Fruit fly (Drosophila melanogaster) whole organism, embryonic: Measurements from ENCODE around the gene CG2059.

Experiments used
- Antp ChIP-seq: fragments of 200-800 bp; sonication (Bioruptor generic); optimal IDR thresholded peaks from 3 replicates; lab custom pipeline; 2016; ENCODE audit warnings: missing biosample characterization, missing genetic modification characterization
- Atf6 ChIP-seq: fragments of 200-800 bp; sonication (Bioruptor generic); IDR thresholded peaks from 2 replicates; pipeline ENCODE4 v1.3.6; 2022; ENCODE audit warnings: missing biosample characterization, missing genetic modification characterization
- CG10431 ChIP-seq: fragments of 200-800 bp; sonication (Bioruptor generic); optimal IDR thresholded peaks from 3 replicates; lab custom pipeline; 2018; ENCODE audit warnings: missing biosample characterization, mild to moderate bottlenecking, missing genetic modification characterization
- CG11504 ChIP-seq: fragments of 200-800 bp; sonication (Bioruptor generic); optimal IDR thresholded peaks from 3 replicates; lab custom pipeline; 2019; ENCODE audit warnings: missing biosample characterization, mild to moderate bottlenecking, missing genetic modification characterization, moderate library complexity
- CG12155 ChIP-seq: fragments of 200-800 bp; sonication (Bioruptor generic); optimal IDR thresholded peaks from 3 replicates; lab custom pipeline; 2016; ENCODE audit warnings: missing biosample characterization, missing genetic modification characterization
- CG14014 ChIP-seq: fragments of 200-800 bp; sonication (Bioruptor generic); IDR thresholded peaks from 2 replicates; pipeline ENCODE4 v1.3.6; 2022; ENCODE audit warnings: missing biosample characterization, missing genetic modification characterization
- CG15601 ChIP-seq: fragments of 200-800 bp; sonication (Bioruptor generic); optimal IDR thresholded peaks from 3 replicates; lab custom pipeline; 2019; ENCODE audit warnings: missing biosample characterization, mild to moderate bottlenecking, missing genetic modification characterization, moderate library complexity
- CG1647 ChIP-seq: fragments of 200-800 bp; sonication (Bioruptor generic); optimal IDR thresholded peaks from 3 replicates; lab custom pipeline; 2016; ENCODE audit warnings: missing biosample characterization, missing genetic modification characterization
- CG16779 ChIP-seq: fragments of 200-800 bp; sonication (Bioruptor generic); IDR thresholded peaks from 2 replicates; pipeline ENCODE4 v1.3.6; 2022; ENCODE audit warnings: missing biosample characterization, missing genetic modification characterization
- CG17328 ChIP-seq: fragments of 200-800 bp; sonication (Bioruptor generic); IDR thresholded peaks from 2 replicates; pipeline ENCODE4 v1.3.6; 2022; ENCODE audit warnings: missing biosample characterization, missing genetic modification characterization
- CG17829 ChIP-seq: fragments of 200-800 bp; optimal IDR thresholded peaks from 2 replicates; lab custom pipeline; 2019; ENCODE audit warnings: missing biosample characterization, mild to moderate bottlenecking, missing genetic modification characterization, moderate library complexity
- CG17912 ChIP-seq: fragments of 200-800 bp; sonication (Bioruptor generic); optimal IDR thresholded peaks from 2 replicates; lab custom pipeline; 2018; ENCODE audit warnings: missing biosample characterization, mild to moderate bottlenecking, missing genetic modification characterization
- CG18619 ChIP-seq: fragments of 200-800 bp; sonication (Bioruptor generic); optimal IDR thresholded peaks from 3 replicates; lab custom pipeline; 2017; ENCODE audit warnings: missing biosample characterization, mild to moderate bottlenecking, missing genetic modification characterization
- CG2202 ChIP-seq: fragments of 200-800 bp; sonication (Bioruptor generic); optimal IDR thresholded peaks from 2 replicates; lab custom pipeline; 2018; ENCODE audit warnings: missing biosample characterization, mild to moderate bottlenecking, missing genetic modification characterization
- CG2875 ChIP-seq: fragments of 200-800 bp; sonication (Bioruptor generic); optimal IDR thresholded peaks from 2 replicates; lab custom pipeline; 2017; ENCODE audit warnings: missing biosample characterization, mild to moderate bottlenecking, missing genetic modification characterization, missing genetic modification reagents
- CG2889 ChIP-seq: fragments of 200-800 bp; sonication (Bioruptor generic); IDR thresholded peaks from 3 replicates; pipeline ENCODE4 v1.3.6; 2022; ENCODE audit warnings: missing biosample characterization, missing genetic modification characterization
- CG31224 ChIP-seq: fragments of 200-800 bp; sonication (Bioruptor generic); IDR thresholded peaks from 2 replicates; pipeline ENCODE4 v1.3.6; 2022; ENCODE audit warnings: missing biosample characterization, missing genetic modification characterization
- CG34224 ChIP-seq: fragments of 200-800 bp; sonication (Bioruptor generic); IDR thresholded peaks from 3 replicates; pipeline ENCODE4 v1.3.6; 2022; ENCODE audit warnings: missing biosample characterization, missing genetic modification characterization; ENCODE audit not compliant: partially characterized antibody
- CG4854 ChIP-seq: fragments of 200-800 bp; sonication (Bioruptor generic); optimal IDR thresholded peaks from 2 replicates; lab custom pipeline; 2016; ENCODE audit warnings: missing biosample characterization, missing genetic modification characterization, inconsistent platforms
- CG5180 ChIP-seq: fragments of 200-800 bp; sonication (Bioruptor generic); optimal IDR thresholded peaks from 3 replicates; lab custom pipeline; 2017; ENCODE audit warnings: missing biosample characterization, missing genetic modification characterization, mild to moderate bottlenecking, moderate library complexity, missing genetic modification reagents
- CG6254 ChIP-seq: fragments of 200-800 bp; sonication (Bioruptor generic); optimal IDR thresholded peaks from 3 replicates; lab custom pipeline; 2017; ENCODE audit warnings: mild to moderate bottlenecking, missing biosample characterization, missing genetic modification reagents, missing genetic modification characterization
- CG6765 ChIP-seq: fragments of 200-800 bp; sonication (Bioruptor generic); optimal IDR thresholded peaks from 3 replicates; lab custom pipeline; 2017; ENCODE audit warnings: missing biosample characterization, mild to moderate bottlenecking, missing genetic modification characterization
- CG7928 ChIP-seq: fragments of 200-800 bp; sonication (Bioruptor generic); optimal IDR thresholded peaks from 2 replicates; lab custom pipeline; 2017; ENCODE audit warnings: missing biosample characterization, mild to moderate bottlenecking, missing genetic modification characterization
- CG8478 ChIP-seq: fragments of >200 bp; optimal IDR thresholded peaks from 2 replicates; lab custom pipeline; 2018
- CG9932 ChIP-seq: fragments of 200-800 bp; sonication (Bioruptor generic); IDR thresholded peaks from 2 replicates; pipeline ENCODE4 v1.3.6; 2022; ENCODE audit warnings: missing biosample characterization, missing genetic modification characterization
- D19B ChIP-seq: fragments of 200-800 bp; sonication (Bioruptor generic); optimal IDR thresholded peaks from 2 replicates; lab custom pipeline; 2017; ENCODE audit warnings: missing biosample characterization, mild to moderate bottlenecking, missing genetic modification characterization
- Dip2 ChIP-seq: fragments of 200-800 bp; sonication (Bioruptor generic); IDR thresholded peaks from 2 replicates; pipeline ENCODE4 v1.3.6; 2022; ENCODE audit warnings: missing biosample characterization, missing genetic modification characterization
- Fer3 ChIP-seq: fragments of 200-800 bp; sonication (Bioruptor generic); optimal IDR thresholded peaks from 2 replicates; lab custom pipeline; 2018; ENCODE audit warnings: missing biosample characterization, mild to moderate bottlenecking, missing genetic modification characterization, moderate library complexity
- HHEX ChIP-seq: fragments of 200-800 bp; sonication (Bioruptor generic); optimal IDR thresholded peaks from 3 replicates; lab custom pipeline; 2017; ENCODE audit warnings: missing biosample characterization, mild to moderate bottlenecking, missing genetic modification characterization, missing genetic modification reagents
- PHDP ChIP-seq: fragments of 200-800 bp; sonication (Bioruptor generic); optimal IDR thresholded peaks from 3 replicates; lab custom pipeline; 2018; ENCODE audit warnings: missing biosample characterization, mild to moderate bottlenecking, missing genetic modification characterization, moderate library complexity
- Pdp1 ChIP-seq, 2 experiments: fragments of 200-800 bp; sonication (Bioruptor generic); optimal IDR thresholded peaks; 3 replicates each; lab custom pipeline; 2016; ENCODE audit warnings: missing biosample characterization in 2 of 2, missing genetic modification characterization in 2 of 2, mild to moderate bottlenecking in 1 of 2, moderate library complexity in 1 of 2
- Spps ChIP-seq: fragments of 200-800 bp; sonication (Bioruptor generic); optimal IDR thresholded peaks from 2 replicates; lab custom pipeline; 2018; ENCODE audit warnings: missing biosample characterization, mild to moderate bottlenecking, missing genetic modification characterization
- bbx ChIP-seq: fragments of 200-800 bp; sonication (Bioruptor generic); IDR thresholded peaks from 2 replicates; pipeline ENCODE4 v1.3.6; 2022; ENCODE audit warnings: missing biosample characterization, missing genetic modification characterization; ENCODE audit not compliant: partially characterized antibody
- bcd ChIP-seq: fragments of 200-800 bp; sonication (Bioruptor generic); optimal IDR thresholded peaks from 2 replicates; lab custom pipeline; 2017; ENCODE audit warnings: missing biosample characterization, mild to moderate bottlenecking, missing genetic modification characterization
- cas ChIP-seq: fragments of 200-800 bp; sonication (Bioruptor generic); IDR thresholded peaks from 2 replicates; pipeline ENCODE4 v1.3.6; 2022; ENCODE audit warnings: missing biosample characterization, missing genetic modification characterization
- dm ChIP-seq: fragments of 200-800 bp; sonication (Bioruptor generic); optimal IDR thresholded peaks from 3 replicates; lab custom pipeline; 2016; ENCODE audit warnings: missing biosample characterization, missing genetic modification characterization
- hbn ChIP-seq: fragments of 200-800 bp; sonication (Bioruptor generic); IDR thresholded peaks from 2 replicates; pipeline ENCODE4 v1.3.6; 2022; ENCODE audit warnings: missing biosample characterization, missing genetic modification characterization; ENCODE audit not compliant: partially characterized antibody
- jigr1 ChIP-seq: fragments of 200-800 bp; sonication (Bioruptor generic); IDR thresholded peaks from 3 replicates; pipeline ENCODE4 v1.3.6; 2022; ENCODE audit warnings: missing biosample characterization, missing genetic modification characterization
- ken ChIP-seq: fragments of 200-800 bp; sonication (Bioruptor generic); IDR thresholded peaks from 3 replicates; pipeline ENCODE4 v1.3.6; 2022; ENCODE audit warnings: missing biosample characterization, missing genetic modification characterization
- lilli ChIP-seq: fragments of 200-800 bp; sonication (Bioruptor generic); optimal IDR thresholded peaks from 3 replicates; lab custom pipeline; 2016; ENCODE audit warnings: missing biosample characterization, missing genetic modification characterization
- onecut ChIP-seq: fragments of 200-800 bp; sonication (Bioruptor generic); IDR thresholded peaks from 2 replicates; pipeline ENCODE4 v1.3.6; 2022; ENCODE audit warnings: missing biosample characterization, missing genetic modification characterization
- slbo ChIP-seq: fragments of 200-800 bp; sonication (Bioruptor generic); IDR thresholded peaks from 2 replicates; pipeline ENCODE4 v1.3.6; 2022; ENCODE audit warnings: missing biosample characterization, missing genetic modification characterization
- sob ChIP-seq: fragments of 200-800 bp; sonication (Bioruptor generic); IDR thresholded peaks from 2 replicates; pipeline ENCODE4 v1.3.6; 2022; ENCODE audit warnings: missing biosample characterization, missing genetic modification characterization
- tll ChIP-seq, 2 experiments: fragments of 200-800 bp in 1 of 2; fragments of >200 bp in 1 of 2; sonication (Bioruptor generic) in 1 of 2; optimal IDR thresholded peaks; 2 replicates each; lab custom pipeline; 2017 to 2019; ENCODE audit warnings: missing biosample characterization in 2 of 2, missing genetic modification characterization in 2 of 2, mild to moderate bottlenecking in 1 of 2, moderate library complexity in 1 of 2
- tna ChIP-seq: fragments of 200-800 bp; sonication (Bioruptor generic); IDR thresholded peaks from 2 replicates; pipeline ENCODE4 v1.3.6; 2022; ENCODE audit warnings: missing biosample characterization, missing genetic modification characterization; ENCODE audit not compliant: partially characterized antibody
- yki ChIP-seq: fragments of >200 bp; optimal IDR thresholded peaks from 3 replicates; lab custom pipeline; 2018
- zfh1 ChIP-seq: fragments of 200-800 bp; sonication (Bioruptor generic); IDR thresholded peaks from 3 replicates; pipeline ENCODE4 v1.3.6; 2022; ENCODE audit warnings: missing biosample characterization, missing genetic modification characterization
- zfh2 ChIP-seq: fragments of 200-800 bp; sonication (Bioruptor generic); optimal IDR thresholded peaks from 2 replicates; lab custom pipeline; 2016; ENCODE audit warnings: missing biosample characterization, missing genetic modification characterization

The CG2059 gene

DNA sequence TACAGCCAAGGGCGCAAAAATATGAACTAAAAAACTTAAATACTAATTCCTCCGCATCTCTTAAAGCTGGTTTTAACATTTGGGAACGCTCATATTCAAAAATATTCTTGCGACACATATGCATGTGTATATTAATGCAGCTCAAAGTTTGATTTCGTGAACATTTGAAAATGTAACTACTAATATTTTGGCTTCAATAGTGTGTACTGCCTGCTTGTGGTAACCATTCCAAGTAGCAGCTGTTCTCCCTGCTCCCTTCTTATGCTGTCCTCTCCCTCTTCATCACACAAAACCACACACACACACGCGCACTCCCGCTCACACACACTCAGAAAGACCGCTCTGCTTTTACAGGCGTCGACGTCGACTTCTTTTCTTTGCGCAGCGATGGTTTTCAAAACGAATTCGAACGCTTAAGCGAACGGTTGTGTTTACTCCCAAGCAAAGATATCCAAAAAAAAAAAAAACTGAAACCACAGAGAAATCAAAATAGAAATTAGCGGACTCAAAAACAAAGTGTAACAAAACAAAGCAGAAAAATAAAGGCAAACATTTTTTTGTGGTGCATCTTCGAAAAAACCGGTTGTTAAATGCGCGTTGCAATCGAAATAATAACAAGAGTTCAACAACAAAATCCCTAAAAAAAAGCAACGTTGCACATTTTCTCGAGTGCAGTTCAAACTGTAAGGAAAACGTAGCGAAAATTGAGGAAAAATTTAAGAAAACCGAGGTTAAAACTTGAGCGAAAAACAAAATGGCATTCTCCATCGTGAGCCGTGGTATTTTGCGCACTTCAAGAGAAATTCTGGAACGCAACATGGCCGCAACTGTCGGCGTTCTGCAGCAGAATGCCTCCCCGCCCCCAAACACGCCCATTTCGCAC, 51.0 kb downstream of the CG2059 start, which contains the start of gene CBP (continued):
- TF ChIP-seq dm (GFP tag; lab: Kevin White, UChicago) (peak; percentile 93), CG5180 (GFP tag; lab: Kevin White, UChicago) (peak; percentile 91), CG6765 (GFP tag; lab: Kevin White, UChicago) (peak; percentile 92), Fer3 (tag; lab: Kevin White, UChicago) (peak; percentile 96), zfh1 (peak; percentile 98), jigr1 (peak; percentile 91), CG17912 (GFP tag; lab: Kevin White, UChicago) (peak; percentile 94), CG2889 (GFP tag; lab: Robert Waterston, UW) (peak; percentile 91), CG11504 (tag; lab: Kevin White, UChicago) (peak; percentile 98), CG1647 (GFP tag; lab: Kevin White, UChicago) (peak; percentile 95), CG12155 (GFP tag; lab: Kevin White, UChicago) (peak; percentile 93), Atf6 (peak; percentile 95), slbo (peak; percentile 91), CG17328 (GFP tag; lab: Robert Waterston, UW) (peak; percentile 98), lilli (peak; percentile 96), CG8478 (lab: Kevin White, UChicago) (no peak), CG17829 (tag; lab: Kevin White, UChicago) (peak; percentile 99), Spps (tag; lab: Kevin White, UChicago) (peak; percentile 99), CG4854 (GFP tag; lab: Kevin White, UChicago) (peak; percentile 95), CG31224 (peak; percentile 89), tll (GFP tag; optimal IDR thresholded peaks at IDR 0.05; lab: Kevin White, UChicago) (peak in 1 of 2 experiments; percentile 73), bbx (GFP tag; lab: Robert Waterston, UW) (peak; percentile 30; the same call in 1 of the 2 replicates), tna (GFP tag; lab: Robert Waterston, UW) (no peak), CG6254 (peak; percentile 97), D19B (GFP tag; lab: Kevin White, UChicago) (peak; percentile 86), bcd (GFP tag; lab: Kevin White, UChicago) (peak; percentile 98), onecut (peak; percentile 96), CG16779 (GFP tag; lab: Robert Waterston, UW) (peak; percentile 73; the same call in 1 of the 2 replicates), yki (peak; percentile 36), Dip2 (GFP tag; lab: Robert Waterston, UW) (peak; percentile 35; the same call in 1 of the 2 replicates), zfh2 (GFP tag; lab: Kevin White, UChicago) (peak; percentile 78), Antp (GFP tag; lab: Kevin White, UChicago) (peak; percentile 98), sob (GFP tag; lab: Robert Waterston, UW) (peak; percentile 93), HHEX (GFP tag; lab: Kevin White, UChicago) (peak; percentile 97), CG2875 (GFP tag; lab: Kevin White, UChicago) (peak; percentile 98), CG18619 (GFP tag; lab: Kevin White, UChicago) (peak; percentile 97), CG14014 (GFP tag; lab: Robert Waterston, UW) (peak; percentile 93), CG10431 (GFP tag; lab: Kevin White, UChicago) (peak; percentile 98), CG2202 (tag; lab: Kevin White, UChicago) (peak; percentile 99), PHDP (peak; percentile 98), CG15601 (peak; percentile 98), cas (GFP tag; lab: Robert Waterston, UW) (peak; percentile 85), CG34224 (GFP tag; lab: Robert Waterston, UW) (no peak), Pdp1 (GFP tag; optimal IDR thresholded peaks at IDR 0.05; lab: Kevin White, UChicago) (peak; percentile 97 to 98), CG9932 (GFP tag; lab: Robert Waterston, UW) (peak; percentile 88), ken (GFP tag; lab: Robert Waterston, UW) (peak; percentile 94), CG7928 (GFP tag; lab: Kevin White, UChicago) (peak; percentile 74), hbn (no peak)
